Worm (Caenorhabditis elegans): Measurements from ENCODE around the gene C55A6.3.

- TF ChIP-seq aly-2 (tag; optimal IDR thresholded peaks at IDR 0.05) (no peak), nhr-11 (tag; optimal IDR thresholded peaks at IDR 0.05) (no peak), nhr-10 (tag; optimal IDR thresholded peaks at IDR 0.05) (no peak), nhr-129 (tag; optimal IDR thresholded peaks at IDR 0.05) (no peak), zag-1 (tag; optimal IDR thresholded peaks at IDR 0.05) (no peak), skn-1 (tag; optimal IDR thresholded peaks at IDR 0.05) (no peak), ztf-11 (tag; optimal IDR thresholded peaks at IDR 0.05) (no peak), nhr-237 (tag; optimal IDR thresholded peaks at IDR 0.05) (no peak), lin-39 (tag; optimal IDR thresholded peaks at IDR 0.05) (no peak), mab-5 (tag; optimal IDR thresholded peaks at IDR 0.05) (no peak), nhr-6 (tag; optimal IDR thresholded peaks at IDR 0.05) (no peak), ztf-1 (GFP tag; conservative IDR thresholded peaks at IDR 0.05) (no peak), ZK546.5 (tag; optimal IDR thresholded peaks at IDR 0.05) (no peak), sem-4 (tag; optimal IDR thresholded peaks at IDR 0.05) (no peak)
These were observed 41.1 kb downstream of the C55A6.3 start, which contains the start of the genes nas-20 and nas-21 for ce11 chrV:11472209-11472608.
